Fruit fly (Drosophila melanogaster) whole organism, embryonic: ENCODE measurements around the gene PLCXD.
A peak's percentile ranks its signal among the peaks of the same experiment; 100 is the strongest.

Experiments
- Ada2b ChIP-seq: fragments of 200-800 bp; sonication (Bioruptor generic); IDR thresholded peaks from 2 replicates; pipeline ENCODE4 v1.3.6; 2022; ENCODE audit warnings: missing biosample characterization, missing genetic modification characterization
- Antp ChIP-seq: fragments of 200-800 bp; sonication (Bioruptor generic); optimal IDR thresholded peaks from 3 replicates; lab custom pipeline; 2016; ENCODE audit warnings: missing biosample characterization, missing genetic modification characterization
- Asciz ChIP-seq: fragments of 200-800 bp; sonication (Bioruptor generic); optimal IDR thresholded peaks from 2 replicates; lab custom pipeline; 2017; ENCODE audit warnings: missing biosample characterization, mild to moderate bottlenecking, missing genetic modification characterization, missing genetic modification reagents
- Atf6 ChIP-seq: fragments of 200-800 bp; sonication (Bioruptor generic); IDR thresholded peaks from 2 replicates; pipeline ENCODE4 v1.3.6; 2022; ENCODE audit warnings: missing biosample characterization, missing genetic modification characterization
- CG1024 ChIP-seq: fragments of 200-800 bp; sonication (Bioruptor generic); IDR thresholded peaks from 2 replicates; pipeline ENCODE4 v1.3.6; 2022; ENCODE audit warnings: missing biosample characterization, missing genetic modification characterization
- CG10565 ChIP-seq: fragments of 200-800 bp; sonication (Bioruptor generic); optimal IDR thresholded peaks from 3 replicates; lab custom pipeline; 2016; ENCODE audit warnings: missing biosample characterization, mild to moderate bottlenecking, missing genetic modification characterization
- CG13123 ChIP-seq: fragments of 200-800 bp; sonication (Bioruptor generic); optimal IDR thresholded peaks from 2 replicates; lab custom pipeline; 2016; ENCODE audit warnings: missing biosample characterization, missing genetic modification characterization
- CG13624 ChIP-seq: fragments of 200-800 bp; sonication (Bioruptor generic); optimal IDR thresholded peaks from 2 replicates; lab custom pipeline; 2016; ENCODE audit warnings: missing biosample characterization, missing genetic modification characterization
- CG13775 ChIP-seq: fragments of 200-800 bp; sonication (Bioruptor generic); optimal IDR thresholded peaks from 3 replicates; lab custom pipeline; 2017; ENCODE audit warnings: missing biosample characterization, mild to moderate bottlenecking, missing genetic modification characterization
- CG15269 ChIP-seq: fragments of 200-800 bp; sonication (Bioruptor generic); optimal IDR thresholded peaks from 2 replicates; lab custom pipeline; 2018; ENCODE audit warnings: missing biosample characterization, mild to moderate bottlenecking, missing genetic modification characterization, moderate library complexity
- CG17612 ChIP-seq: fragments of 200-800 bp; sonication (Bioruptor generic); IDR thresholded peaks from 2 replicates; pipeline ENCODE4 v1.3.6; 2022; ENCODE audit warnings: missing biosample characterization, missing genetic modification characterization
- CG1792 ChIP-seq: fragments of 200-800 bp; sonication (Bioruptor generic); optimal IDR thresholded peaks from 2 replicates; lab custom pipeline; 2016; ENCODE audit warnings: missing biosample characterization, missing genetic modification characterization
- CG18599 ChIP-seq: fragments of 200-800 bp; sonication (Bioruptor generic); optimal IDR thresholded peaks from 3 replicates; lab custom pipeline; 2017; ENCODE audit warnings: missing biosample characterization, missing genetic modification characterization, mild to moderate bottlenecking, moderate library complexity, missing genetic modification reagents
- CG2202 ChIP-seq: fragments of 200-800 bp; sonication (Bioruptor generic); optimal IDR thresholded peaks from 2 replicates; lab custom pipeline; 2018; ENCODE audit warnings: missing biosample characterization, mild to moderate bottlenecking, missing genetic modification characterization
- CG3065 ChIP-seq: fragments of 200-800 bp; sonication (Bioruptor generic); optimal IDR thresholded peaks from 2 replicates; lab custom pipeline; 2016; ENCODE audit warnings: missing biosample characterization, missing genetic modification characterization
- CG34224 ChIP-seq: fragments of 200-800 bp; sonication (Bioruptor generic); IDR thresholded peaks from 3 replicates; pipeline ENCODE4 v1.3.6; 2022; ENCODE audit warnings: missing biosample characterization, missing genetic modification characterization; ENCODE audit not compliant: partially characterized antibody
- CG4328 ChIP-seq: fragments of 200-800 bp; sonication (Bioruptor generic); optimal IDR thresholded peaks from 3 replicates; lab custom pipeline; 2017; ENCODE audit warnings: missing biosample characterization, missing genetic modification reagents, missing genetic modification characterization
- CG43689 ChIP-seq: fragments of 200-800 bp; sonication (Bioruptor generic); IDR thresholded peaks from 2 replicates; pipeline ENCODE4 v1.3.6; 2022; ENCODE audit warnings: missing biosample characterization, missing genetic modification characterization
- CG5245 ChIP-seq: fragments of 200-800 bp; sonication (Bioruptor generic); optimal IDR thresholded peaks from 3 replicates; lab custom pipeline; 2016; ENCODE audit warnings: missing biosample characterization, missing genetic modification characterization
- CG7556 ChIP-seq: fragments of 200-800 bp; sonication (Bioruptor generic); optimal IDR thresholded peaks from 2 replicates; lab custom pipeline; 2017; ENCODE audit warnings: missing biosample characterization, mild to moderate bottlenecking, missing genetic modification characterization
- CG8281 ChIP-seq: fragments of 200-800 bp; sonication (Bioruptor generic); optimal IDR thresholded peaks from 2 replicates; lab custom pipeline; 2018; ENCODE audit warnings: missing biosample characterization, mild to moderate bottlenecking, missing genetic modification characterization, moderate library complexity
- CG8944 ChIP-seq: fragments of 200-800 bp; sonication (Bioruptor generic); optimal IDR thresholded peaks from 3 replicates; lab custom pipeline; 2016; ENCODE audit warnings: missing biosample characterization, missing genetic modification characterization
- CG9215 ChIP-seq: fragments of 200-800 bp; sonication (Bioruptor generic); IDR thresholded peaks from 2 replicates; pipeline ENCODE4 v1.3.6; 2022; ENCODE audit warnings: missing biosample characterization, missing genetic modification characterization
- CkIIα-i1 ChIP-seq: fragments of 200-800 bp; sonication (Bioruptor generic); IDR thresholded peaks from 2 replicates; pipeline ENCODE4 v1.3.6; 2022; ENCODE audit warnings: missing biosample characterization, missing genetic modification characterization
- D19A ChIP-seq: fragments of 200-800 bp; optimal IDR thresholded peaks from 3 replicates; lab custom pipeline; 2019; ENCODE audit warnings: missing biosample characterization, mild to moderate bottlenecking, missing genetic modification characterization, moderate library complexity
- Dad ChIP-seq: fragments of 200-800 bp; sonication (Bioruptor generic); optimal IDR thresholded peaks from 3 replicates; lab custom pipeline; 2016; ENCODE audit warnings: missing biosample characterization, missing genetic modification characterization
- Ets65A ChIP-seq: fragments of 200-800 bp; sonication (Bioruptor generic); peaks from one replicate; lab custom pipeline; 2016; ENCODE audit warnings: missing biosample characterization, missing genetic modification characterization
- Fer1 ChIP-seq: fragments of 200-800 bp; sonication (Bioruptor generic); optimal IDR thresholded peaks from 2 replicates; lab custom pipeline; 2017; ENCODE audit warnings: missing biosample characterization, mild to moderate bottlenecking, missing genetic modification characterization
- Fer2 ChIP-seq: fragments of 200-800 bp; sonication (Bioruptor generic); optimal IDR thresholded peaks from 2 replicates; lab custom pipeline; 2018; ENCODE audit warnings: missing biosample characterization, mild to moderate bottlenecking, missing genetic modification characterization, moderate library complexity
- GATAe ChIP-seq: fragments of 200-800 bp; sonication (Bioruptor generic); conservative IDR thresholded peaks from 2 replicates; pipeline ENCODE4 v1.3.6; 2022; ENCODE audit warnings: missing biosample characterization, missing genetic modification characterization
- Hmx ChIP-seq: fragments of 200-800 bp; sonication (Bioruptor generic); optimal IDR thresholded peaks from 2 replicates; lab custom pipeline; 2016; ENCODE audit warnings: missing biosample characterization, missing genetic modification characterization
- Hr78 ChIP-seq, 2 experiments: fragments of 200-800 bp in 1 of 2; fragments of >200 bp in 1 of 2; sonication (Bioruptor generic) in 1 of 2; optimal IDR thresholded peaks; 2 replicates each; lab custom pipeline; 2017 to 2019; ENCODE audit warnings: missing biosample characterization in 2 of 2, missing genetic modification characterization in 2 of 2, mild to moderate bottlenecking in 1 of 2, moderate library complexity in 1 of 2
- Mes4 ChIP-seq: fragments of 200-800 bp; sonication (Bioruptor generic); optimal IDR thresholded peaks from 2 replicates; lab custom pipeline; 2016; ENCODE audit warnings: missing biosample characterization, missing genetic modification characterization
- Oaz ChIP-seq: fragments of 200-800 bp; sonication (Bioruptor generic); IDR thresholded peaks from 2 replicates; pipeline ENCODE4 v1.3.6; 2022; ENCODE audit warnings: missing biosample characterization, missing genetic modification characterization
- Sin3A ChIP-seq: fragments of >200 bp; optimal IDR thresholded peaks from 2 replicates; lab custom pipeline; 2018
- Sox100B ChIP-seq: fragments of 200-800 bp; sonication (Bioruptor generic); optimal IDR thresholded peaks from 3 replicates; lab custom pipeline; 2018; ENCODE audit warnings: missing biosample characterization, mild to moderate bottlenecking, missing genetic modification characterization
- Stat92E ChIP-seq, 3 experiments: fragments of >200 bp in 2 of 3; fragments of 200-800 bp in 1 of 3; sonication (Bioruptor generic) in 1 of 3; optimal IDR thresholded peaks; 2 replicates each; lab custom pipeline; 2017 to 2019; ENCODE audit warnings: missing biosample characterization in 3 of 3, missing genetic modification characterization in 3 of 3, mild to moderate bottlenecking in 1 of 3, moderate library complexity in 1 of 3
- br ChIP-seq: fragments of >200 bp; optimal IDR thresholded peaks from 2 replicates; lab custom pipeline; 2017
- cato ChIP-seq: fragments of 200-800 bp; sonication (Bioruptor generic); optimal IDR thresholded peaks from 2 replicates; lab custom pipeline; 2016; ENCODE audit warnings: missing biosample characterization, missing genetic modification characterization, borderline replicate concordance
- corto ChIP-seq: fragments of 200-800 bp; sonication (Bioruptor generic); optimal IDR thresholded peaks from 2 replicates; lab custom pipeline; 2016; ENCODE audit warnings: missing biosample characterization, mild to moderate bottlenecking, missing genetic modification characterization, moderate library complexity
- dan ChIP-seq: fragments of 200-800 bp; sonication (Bioruptor generic); IDR thresholded peaks from 2 replicates; pipeline ENCODE4 v1.3.6; 2022; ENCODE audit warnings: missing biosample characterization, missing genetic modification characterization
- dysf ChIP-seq: fragments of 200-800 bp; sonication (Bioruptor generic); IDR thresholded peaks from 3 replicates; pipeline ENCODE4 v1.3.6; 2022; ENCODE audit warnings: missing biosample characterization, missing genetic modification characterization
- emc ChIP-seq: fragments of 200-800 bp; sonication (Bioruptor generic); optimal IDR thresholded peaks from 2 replicates; lab custom pipeline; 2016; ENCODE audit warnings: missing biosample characterization, missing genetic modification characterization
- exex ChIP-seq: fragments of 200-800 bp; sonication (Bioruptor generic); optimal IDR thresholded peaks from 4 replicates; lab custom pipeline; 2018; ENCODE audit warnings: missing biosample characterization, mild to moderate bottlenecking, missing genetic modification characterization, moderate library complexity
- fu2 ChIP-seq: fragments of 200-800 bp; sonication (Bioruptor generic); optimal IDR thresholded peaks from 2 replicates; lab custom pipeline; 2016; ENCODE audit warnings: missing biosample characterization, missing genetic modification characterization
- gem ChIP-seq: fragments of 200-800 bp; sonication (Bioruptor generic); optimal IDR thresholded peaks from 2 replicates; lab custom pipeline; 2019; ENCODE audit warnings: missing biosample characterization, mild to moderate bottlenecking, missing genetic modification characterization, moderate library complexity
- ham ChIP-seq: fragments of 200-800 bp; sonication (Bioruptor generic); IDR thresholded peaks from 2 replicates; pipeline ENCODE4 v1.3.6; 2022; ENCODE audit warnings: missing biosample characterization, missing genetic modification characterization
- hth ChIP-seq: fragments of >200 bp; optimal IDR thresholded peaks from 2 replicates; lab custom pipeline; 2017; ENCODE audit warnings: inconsistent platforms
- luna ChIP-seq: fragments of 200-800 bp; sonication (Bioruptor generic); optimal IDR thresholded peaks from 2 replicates; lab custom pipeline; 2016; ENCODE audit warnings: missing biosample characterization, missing genetic modification characterization
- nmo ChIP-seq: fragments of 200-800 bp; sonication (Bioruptor generic); optimal IDR thresholded peaks from 2 replicates; lab custom pipeline; 2018; ENCODE audit warnings: missing biosample characterization, mild to moderate bottlenecking, missing genetic modification characterization, moderate library complexity
- odd ChIP-seq: fragments of 200-800 bp; sonication (Bioruptor generic); optimal IDR thresholded peaks from 2 replicates; lab custom pipeline; 2017; ENCODE audit warnings: missing biosample characterization, mild to moderate bottlenecking, missing genetic modification characterization
- rib ChIP-seq: fragments of 200-800 bp; sonication (Bioruptor generic); IDR thresholded peaks from 2 replicates; pipeline ENCODE4 v1.3.6; 2022; ENCODE audit warnings: missing biosample characterization, missing genetic modification characterization
- sug ChIP-seq: fragments of 200-800 bp; optimal IDR thresholded peaks from 2 replicates; lab custom pipeline; 2019; ENCODE audit warnings: missing biosample characterization, mild to moderate bottlenecking, missing genetic modification characterization, moderate library complexity

PLCXD gene

DNA sequence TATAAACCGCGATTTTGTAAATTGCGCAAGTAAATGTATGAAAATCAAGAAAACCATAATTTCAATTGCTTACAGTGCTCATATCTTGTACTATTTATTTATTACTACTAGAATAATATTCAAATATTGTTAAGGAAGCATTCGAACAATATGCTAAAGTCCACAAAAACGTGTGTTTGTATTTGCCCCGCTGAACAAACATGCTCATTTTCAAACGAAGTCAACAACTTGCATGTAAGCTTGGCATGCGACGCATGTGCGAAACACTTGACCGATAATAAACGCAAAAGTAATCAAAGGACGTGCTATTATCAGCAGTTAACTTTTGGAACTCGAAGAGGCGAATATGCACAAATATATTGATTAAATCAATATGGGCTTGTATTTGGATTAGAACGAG is 28.0 kb upstream of the PLCXD start (continued):
- TF ChIP-seq Ets65A (GFP tag; lab: Kevin White, UChicago): no peak
- no peak for TF ChIP-seq CG10565 (GFP tag; lab: Kevin White, UChicago)
- no peak for TF ChIP-seq CkIIα-i1 (GFP tag; lab: Robert Waterston, UW)
- TF ChIP-seq odd (GFP tag; lab: Kevin White, UChicago): peak; percentile 71
- TF ChIP-seq dan: no peak
- TF ChIP-seq CG18599 (GFP tag; lab: Kevin White, UChicago): peak; percentile 73
- no peak for TF ChIP-seq Sin3A (lab: Kevin White, UChicago)
- peak; percentile 17 for TF ChIP-seq Mes4
- TF ChIP-seq CG4328 (GFP tag; lab: Kevin White, UChicago): peak; percentile 25
- TF ChIP-seq corto (GFP tag; lab: Kevin White, UChicago): no peak
- TF ChIP-seq CG1024 (GFP tag; lab: Robert Waterston, UW): no peak
- TF ChIP-seq CG7556 (GFP tag; lab: Kevin White, UChicago): peak; percentile 75
- peak; percentile 36 for TF ChIP-seq CG8944 (GFP tag; lab: Kevin White, UChicago)
- TF ChIP-seq GATAe (GFP tag; lab: Robert Waterston, UW): no peak
- peak; percentile 47; the same call in 2 of the 3 replicates for TF ChIP-seq dysf (GFP tag; lab: Robert Waterston, UW)
- no peak for TF ChIP-seq CG43689 (GFP tag; lab: Robert Waterston, UW)
- TF ChIP-seq CG2202: peak; percentile 76
- no peak for TF ChIP-seq CG34224
- no peak for TF ChIP-seq fu2 (GFP tag; lab: Kevin White, UChicago)
- TF ChIP-seq Oaz: no peak
- TF ChIP-seq ham (GFP tag; lab: Robert Waterston, UW): no peak
- TF ChIP-seq Asciz (GFP tag; lab: Kevin White, UChicago): peak; percentile 78
- TF ChIP-seq Atf6 (GFP tag; lab: Robert Waterston, UW): peak; percentile 83
- peak; percentile 26 for TF ChIP-seq CG13775 (GFP tag; lab: Kevin White, UChicago)
- TF ChIP-seq Antp (GFP tag; lab: Kevin White, UChicago): no peak
- peak; percentile 68 for TF ChIP-seq CG13123 (GFP tag; lab: Kevin White, UChicago)
- TF ChIP-seq sug (tag; lab: Kevin White, UChicago): no peak
- TF ChIP-seq Stat92E (GFP tag; optimal IDR thresholded peaks at IDR 0.05; lab: Kevin White, UChicago): no peak
- TF ChIP-seq br (lab: Kevin White, UChicago): no peak
- no peak for TF ChIP-seq Hr78 (GFP tag; optimal IDR thresholded peaks at IDR 0.05; lab: Kevin White, UChicago)
- TF ChIP-seq D19A (tag; lab: Kevin White, UChicago): peak; percentile 27
- no peak for TF ChIP-seq hth (lab: Kevin White, UChicago)
- no peak for TF ChIP-seq CG17612 (GFP tag; lab: Robert Waterston, UW)
- peak; percentile 59 for TF ChIP-seq Fer1 (GFP tag; lab: Kevin White, UChicago)
- TF ChIP-seq luna (GFP tag; lab: Kevin White, UChicago): no peak
- TF ChIP-seq CG8281 (tag; lab: Kevin White, UChicago): peak; percentile 33
- no peak for TF ChIP-seq rib (GFP tag; lab: Robert Waterston, UW)
- TF ChIP-seq CG15269: peak; percentile 63
- TF ChIP-seq CG3065 (GFP tag; lab: Kevin White, UChicago): peak; percentile 40
- TF ChIP-seq Ada2b (GFP tag; lab: Robert Waterston, UW): peak; percentile 19; the same call in 1 of the 2 replicates
- TF ChIP-seq Sox100B (GFP tag; lab: Kevin White, UChicago): no peak
- TF ChIP-seq CG1792 (GFP tag; lab: Kevin White, UChicago): peak; percentile 20
- no peak for TF ChIP-seq CG9215 (GFP tag; lab: Robert Waterston, UW)
- peak; percentile 4 for TF ChIP-seq exex (tag; lab: Kevin White, UChicago)
- peak; percentile 34 for TF ChIP-seq cato (GFP tag; lab: Kevin White, UChicago)
- no peak for TF ChIP-seq CG13624 (GFP tag; lab: Kevin White, UChicago)
- TF ChIP-seq CG5245 (GFP tag; lab: Kevin White, UChicago): no peak
- TF ChIP-seq nmo: no peak
- no peak for TF ChIP-seq Dad
- TF ChIP-seq Hmx (GFP tag; lab: Kevin White, UChicago): no peak
- peak; percentile 0 for TF ChIP-seq Fer2
- no peak for TF ChIP-seq emc (GFP tag; lab: Kevin White, UChicago)
- TF ChIP-seq gem (tag; lab: Kevin White, UChicago): peak; percentile 73
